Worm (Caenorhabditis elegans) whole organism, young adult: ENCODE data around the gene unc-77.

Experiments used
- D2030.7 ChIP-seq: fragments of 200-800 bp; sonication (Bioruptor generic); IDR thresholded peaks from 2 replicates; pipeline ENCODE4 v1.3.6; 2022; ENCODE audit warnings: missing genetic modification reagents, missing genetic modification characterization, missing compliant biosample characterization
- F22D6.2 ChIP-seq: sonication (generic microtip); optimal IDR thresholded peaks from 2 replicates; lab custom pipeline; 2016; ENCODE audit warnings: mild to moderate bottlenecking, missing genetic modification characterization, missing compliant biosample characterization
- F49E8.2 ChIP-seq: sonication (generic microtip); optimal IDR thresholded peaks from 3 replicates; lab custom pipeline; 2017; ENCODE audit warnings: missing genetic modification characterization, mild to moderate bottlenecking, missing compliant biosample characterization, antibody characterized with exemption, moderate library complexity; ENCODE audit not compliant: insufficient read depth
- K12H6.12 ChIP-seq: fragments of 200-800 bp; sonication (Bioruptor generic); optimal IDR thresholded peaks from 2 replicates; lab custom pipeline; 2018; ENCODE audit warnings: mild to moderate bottlenecking, missing genetic modification characterization, missing compliant biosample characterization
- T07F8.4 ChIP-seq: sonication (generic microtip); optimal IDR thresholded peaks from 2 replicates; lab custom pipeline; 2016; ENCODE audit warnings: mild to moderate bottlenecking, missing genetic modification characterization, moderate library complexity, missing compliant biosample characterization
- Y53F4B.3 ChIP-seq: fragments of 200-800 bp; sonication (Bioruptor generic); IDR thresholded peaks from 2 replicates; pipeline ENCODE4 v1.3.6; 2022; ENCODE audit warnings: missing genetic modification reagents, missing genetic modification characterization, missing compliant biosample characterization
- Y53G8AR.9 ChIP-seq: fragments of 200-800 bp; sonication (Bioruptor generic); conservative IDR thresholded peaks from 2 replicates; pipeline ENCODE4 v1.3.6; 2022; ENCODE audit warnings: missing genetic modification reagents, missing genetic modification characterization, missing compliant biosample characterization
- ZK185.1 ChIP-seq: sonication (generic microtip); optimal IDR thresholded peaks from 2 replicates; lab custom pipeline; 2016; ENCODE audit warnings: mild to moderate bottlenecking, missing genetic modification characterization, missing compliant biosample characterization; ENCODE audit not compliant: poor library complexity, severe bottlenecking
- akir-1 ChIP-seq: fragments of 200-800 bp; sonication (Bioruptor generic); optimal IDR thresholded peaks from 2 replicates; lab custom pipeline; 2018; ENCODE audit warnings: mild to moderate bottlenecking, missing genetic modification characterization, moderate library complexity, missing compliant biosample characterization
- athp-1 ChIP-seq: sonication (generic microtip); optimal IDR thresholded peaks from 2 replicates; lab custom pipeline; 2017; ENCODE audit warnings: mild to moderate bottlenecking, missing genetic modification characterization, missing compliant biosample characterization
- attf-3 ChIP-seq: fragments of 200-800 bp; sonication (Bioruptor generic); conservative IDR thresholded peaks from 2 replicates; pipeline ENCODE4 v1.3.6; 2022; ENCODE audit warnings: missing genetic modification reagents, missing genetic modification characterization, missing compliant biosample characterization
- attf-6 ChIP-seq: fragments of 200-800 bp; sonication (Bioruptor generic); IDR thresholded peaks from 2 replicates; pipeline ENCODE4 v1.3.6; 2022; ENCODE audit warnings: missing genetic modification reagents, missing genetic modification characterization, missing compliant biosample characterization
- bed-2 ChIP-seq: fragments of 200-800 bp; sonication (Bioruptor generic); IDR thresholded peaks from 2 replicates; pipeline ENCODE4 v1.3.6; 2022; ENCODE audit warnings: missing genetic modification reagents, missing genetic modification characterization, missing compliant biosample characterization
- ccch-3 ChIP-seq: fragments of 200-800 bp; sonication (Bioruptor generic); optimal IDR thresholded peaks from 2 replicates; lab custom pipeline; 2018; ENCODE audit warnings: mild to moderate bottlenecking, missing genetic modification characterization, missing compliant biosample characterization
- cebp-1 ChIP-seq, 2 experiments: fragments of 200-800 bp in 1 of 2; sonication (Bioruptor generic) in 1 of 2; sonication (generic microtip) in 1 of 2; IDR thresholded peaks in 1 of 2; optimal IDR thresholded peaks in 1 of 2; 2 replicates each; pipeline versions ENCODE4 v1.3.6 to Lab custom; 2017 to 2022; ENCODE audit warnings: missing compliant biosample characterization in 2 of 2, missing genetic modification characterization in 2 of 2, mild to moderate bottlenecking in 1 of 2, missing genetic modification reagents in 1 of 2, moderate library complexity in 1 of 2
- ceh-100 ChIP-seq: fragments of 200-800 bp; sonication (Bioruptor generic); IDR thresholded peaks from 2 replicates; pipeline ENCODE4 v1.3.6; 2022; ENCODE audit warnings: missing genetic modification reagents, missing genetic modification characterization, missing compliant biosample characterization
- die-1 ChIP-seq: sonication (generic microtip); optimal IDR thresholded peaks from 2 replicates; lab custom pipeline; 2016; ENCODE audit warnings: missing genotype, mild to moderate bottlenecking, missing genetic modification characterization, missing compliant biosample characterization
- egrh-3 ChIP-seq: fragments of 200-800 bp; sonication (Bioruptor generic); IDR thresholded peaks from 2 replicates; pipeline ENCODE4 v1.3.6; 2022; ENCODE audit warnings: missing genetic modification reagents, missing genetic modification characterization, missing compliant biosample characterization
- ets-4 ChIP-seq: fragments of 200-800 bp; sonication (Bioruptor generic); optimal IDR thresholded peaks from 2 replicates; lab custom pipeline; 2018; ENCODE audit warnings: mild to moderate bottlenecking, missing genetic modification characterization, missing compliant biosample characterization
- fkh-3 ChIP-seq: sonication (generic microtip); optimal IDR thresholded peaks from 2 replicates; lab custom pipeline; 2016; ENCODE audit warnings: mild to moderate bottlenecking, missing genetic modification characterization, missing compliant biosample characterization
- lag-1 ChIP-seq: fragments of 200-800 bp; sonication (Bioruptor generic); IDR thresholded peaks from 2 replicates; pipeline ENCODE4 v1.3.6; 2022; ENCODE audit warnings: missing genetic modification reagents, missing genetic modification characterization, missing compliant biosample characterization
- lin-40 ChIP-seq: sonication (generic microtip); optimal IDR thresholded peaks from 2 replicates; lab custom pipeline; 2016; ENCODE audit warnings: missing genetic modification characterization, mild to moderate bottlenecking, missing compliant biosample characterization, missing genotype, missing genetic modification reagents
- lin-54 ChIP-seq: fragments of 200-800 bp; sonication (Bioruptor generic); optimal IDR thresholded peaks from 2 replicates; lab custom pipeline; 2018; ENCODE audit warnings: mild to moderate bottlenecking, missing genetic modification characterization, missing compliant biosample characterization
- lir-1 ChIP-seq: fragments of 200-800 bp; sonication (Bioruptor generic); conservative IDR thresholded peaks from 2 replicates; pipeline ENCODE4 v1.3.6; 2022; ENCODE audit warnings: missing genetic modification reagents, missing genetic modification characterization, missing compliant biosample characterization
- madf-3 ChIP-seq: fragments of 200-800 bp; sonication (Bioruptor generic); IDR thresholded peaks from 2 replicates; pipeline ENCODE4 v1.3.6; 2022; ENCODE audit warnings: missing genetic modification reagents, missing genetic modification characterization, missing compliant biosample characterization
- madf-6 ChIP-seq: fragments of 200-800 bp; sonication (Bioruptor generic); IDR thresholded peaks from 2 replicates; pipeline ENCODE4 v1.3.6; 2022; ENCODE audit warnings: missing genetic modification reagents, missing genetic modification characterization, missing compliant biosample characterization
- mcd-1 ChIP-seq: fragments of 200-800 bp; sonication (Bioruptor generic); IDR thresholded peaks from 2 replicates; pipeline ENCODE4 v1.3.6; 2022; ENCODE audit warnings: missing genetic modification reagents, missing genetic modification characterization, missing compliant biosample characterization
- nfyb-1 ChIP-seq: fragments of 200-800 bp; sonication (Bioruptor generic); IDR thresholded peaks from 2 replicates; pipeline ENCODE4 v1.3.6; 2022; ENCODE audit warnings: missing genetic modification reagents, missing genetic modification characterization, missing compliant biosample characterization
- nhr-120 ChIP-seq: fragments of 200-800 bp; sonication (Bioruptor generic); IDR thresholded peaks from 2 replicates; pipeline ENCODE4 v1.3.6; 2022; ENCODE audit warnings: missing genetic modification characterization, missing compliant biosample characterization
- nhr-27 ChIP-seq: fragments of 200-800 bp; sonication (Bioruptor generic); optimal IDR thresholded peaks from 2 replicates; lab custom pipeline; 2018; ENCODE audit warnings: mild to moderate bottlenecking, missing genetic modification characterization, moderate library complexity, missing compliant biosample characterization
- nhr-80 ChIP-seq: sonication (generic microtip); optimal IDR thresholded peaks from 2 replicates; lab custom pipeline; 2016; ENCODE audit warnings: missing genetic modification characterization, missing compliant biosample characterization
- nhr-90 ChIP-seq: sonication (generic microtip); optimal IDR thresholded peaks from 2 replicates; lab custom pipeline; 2016; ENCODE audit warnings: missing genotype, mild to moderate bottlenecking, missing genetic modification characterization, missing compliant biosample characterization
- rec-8 ChIP-seq, 2 experiments: sonication (generic microtip); optimal IDR thresholded peaks; 2 replicates each; lab custom pipeline; 2016; ENCODE audit warnings: mild to moderate bottlenecking in 2 of 2, missing genetic modification characterization in 2 of 2, missing genetic modification reagents in 2 of 2, missing genotype in 2 of 2, missing biosample characterization in 1 of 2, missing compliant biosample characterization in 1 of 2, moderate library complexity in 1 of 2
- snpc-4 ChIP-seq, 5 experiments: fragments of 150-350 bp in 1 of 5; sonication (generic microtip) in 4 of 5; optimal IDR thresholded peaks; 2 replicates each; lab custom pipeline; 2014 to 2018; ENCODE audit warnings: missing genetic modification characterization in 5 of 5, missing biosample characterization in 3 of 5, antibody characterized with exemption in 2 of 5, mild to moderate bottlenecking in 2 of 5, missing compliant biosample characterization in 2 of 5, missing genotype in 2 of 5, moderate library complexity in 2 of 5, missing genetic modification reagents in 1 of 5
- somi-1 ChIP-seq: fragments of 200-800 bp; sonication (Bioruptor generic); optimal IDR thresholded peaks from 2 replicates; lab custom pipeline; 2018; ENCODE audit warnings: mild to moderate bottlenecking, missing genetic modification characterization, missing compliant biosample characterization
- tlf-1 ChIP-seq: fragments of 200-800 bp; sonication (Bioruptor generic); optimal IDR thresholded peaks from 2 replicates; lab custom pipeline; 2018; ENCODE audit warnings: mild to moderate bottlenecking, missing genetic modification characterization, missing compliant biosample characterization
- xnd-1 ChIP-seq: sonication (generic microtip); optimal IDR thresholded peaks from 2 replicates; lab custom pipeline; 2016; ENCODE audit warnings: missing genotype, missing genetic modification reagents, missing genetic modification characterization, missing compliant biosample characterization
- ztf-26 ChIP-seq: sonication (generic microtip); optimal IDR thresholded peaks from 2 replicates; lab custom pipeline; 2017; ENCODE audit warnings: missing genetic modification characterization, missing compliant biosample characterization
- ztf-28 ChIP-seq: fragments of 200-800 bp; sonication (Bioruptor generic); IDR thresholded peaks from 2 replicates; pipeline ENCODE4 v1.3.6; 2022; ENCODE audit warnings: missing genetic modification reagents, missing genetic modification characterization, missing compliant biosample characterization

Gene unc-77

DNA sequence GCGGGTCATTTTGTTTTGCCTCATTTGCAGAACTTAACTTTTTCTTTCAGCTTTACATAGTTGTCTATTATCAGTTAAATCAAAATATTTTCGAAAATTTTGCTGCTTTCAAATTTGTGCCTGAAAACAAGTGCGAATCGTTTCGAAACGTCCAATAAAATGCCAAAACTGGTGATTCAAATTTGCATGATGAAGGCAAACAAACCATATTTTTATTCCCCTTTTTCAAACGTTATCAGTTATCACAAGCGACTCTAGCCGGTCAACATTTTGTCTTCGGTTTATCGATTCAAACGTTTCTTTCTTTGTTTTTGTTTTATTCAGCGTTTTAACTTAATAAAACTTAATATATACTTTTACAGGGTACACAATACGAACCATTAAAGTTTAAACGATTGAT is 26.9 kb upstream of the unc-77 start, which contains the start of the genes ugt-24 and C49A9.6:
Gene ugt-24 (minus strand): TSS at position 147 of the 400 bp plus-strand sequence.
Gene C49A9.6 (plus strand): TSS at position 363 of the 400 bp plus-strand sequence.
- TF ChIP-seq cebp-1 (GFP tag; IDR thresholded peaks at IDR 0.05; lab: Robert Waterston, UW): no peak
- TF ChIP-seq cebp-1 (tag; optimal IDR thresholded peaks at IDR 0.05; lab: Kevin White, UChicago): peak; percentile 6
- TF ChIP-seq K12H6.12 (tag; lab: Kevin White, UChicago): no peak
- TF ChIP-seq athp-1 (tag; lab: Kevin White, UChicago): no peak
- no peak for TF ChIP-seq nhr-27 (tag; lab: Kevin White, UChicago)
- no peak for TF ChIP-seq xnd-1 (tag; lab: Kevin White, UChicago)
- TF ChIP-seq rec-8 (tag; optimal IDR thresholded peaks at IDR 0.05; lab: Kevin White, UChicago): no peak
- TF ChIP-seq madf-6 (GFP tag; lab: Robert Waterston, UW): no peak
- no peak for TF ChIP-seq somi-1 (GFP tag; lab: Kevin White, UChicago)
- TF ChIP-seq egrh-3 (GFP tag; lab: Robert Waterston, UW): no peak
- TF ChIP-seq nhr-80 (tag; lab: Kevin White, UChicago): peak; percentile 69
- no peak for TF ChIP-seq F49E8.2 (tag; lab: Kevin White, UChicago)
- TF ChIP-seq, all 124 proteins: peak for 2

DNA sequence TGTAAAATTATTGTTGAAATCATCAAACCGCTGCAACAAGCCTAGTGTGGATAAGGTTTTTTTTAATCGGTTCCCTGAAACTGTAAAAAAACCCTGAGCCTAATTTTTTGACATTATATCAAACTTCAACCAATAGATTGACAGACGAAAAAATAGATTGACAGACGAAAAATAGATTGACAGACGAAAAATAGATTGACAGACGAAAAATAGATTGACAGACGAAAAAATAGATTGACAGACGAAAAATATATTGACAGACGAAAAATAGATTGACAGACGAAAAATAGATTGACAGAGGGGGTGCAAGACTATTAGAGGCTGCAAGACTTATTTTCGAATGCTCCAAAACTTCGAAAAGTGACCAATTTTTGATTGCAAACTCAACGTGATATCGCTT is 26.3 kb upstream of the unc-77 start:
- peak; percentile 96; the same call in 1 of the 2 replicates for TF ChIP-seq Y53F4B.3
- TF ChIP-seq madf-3 (GFP tag; lab: Robert Waterston, UW): peak; percentile 70; the same call in 1 of the 2 replicates
- TF ChIP-seq egrh-3 (GFP tag; lab: Robert Waterston, UW): peak; percentile 33; the same call in 1 of the 2 replicates
- 0 out of 2 replicates have a peak, but pooled peaks have one; percentile 16 for TF ChIP-seq Y53G8AR.9 (GFP tag; lab: Robert Waterston, UW)
- TF ChIP-seq, all 124 proteins: peak for 4; not testable (repeated sequence) for 120

DNA sequence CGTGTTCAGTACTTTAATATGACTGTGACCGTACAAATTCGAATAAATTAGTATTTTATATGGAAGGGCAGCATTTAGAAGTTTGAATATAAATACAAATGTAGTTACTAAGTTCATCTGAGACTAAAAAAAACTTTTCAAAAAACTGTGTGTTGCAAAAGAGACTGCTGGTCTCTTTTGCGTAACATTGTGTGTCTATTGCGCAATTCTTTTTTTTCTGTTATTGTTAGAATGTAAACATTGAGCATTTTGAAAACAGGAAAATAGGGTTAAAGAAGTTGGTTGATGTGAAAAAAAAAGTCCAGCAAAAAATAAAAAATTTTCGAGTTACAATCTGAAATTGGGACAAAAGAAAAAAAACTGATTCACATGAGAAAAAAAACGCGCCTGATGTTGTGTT is 25.7 kb upstream of the unc-77 start:
- TF ChIP-seq cebp-1 (GFP tag; IDR thresholded peaks at IDR 0.05; lab: Robert Waterston, UW): no peak
- peak; percentile 1 for TF ChIP-seq cebp-1 (tag; optimal IDR thresholded peaks at IDR 0.05; lab: Kevin White, UChicago)
- TF ChIP-seq F22D6.2 (tag; lab: Kevin White, UChicago): no peak

DNA sequence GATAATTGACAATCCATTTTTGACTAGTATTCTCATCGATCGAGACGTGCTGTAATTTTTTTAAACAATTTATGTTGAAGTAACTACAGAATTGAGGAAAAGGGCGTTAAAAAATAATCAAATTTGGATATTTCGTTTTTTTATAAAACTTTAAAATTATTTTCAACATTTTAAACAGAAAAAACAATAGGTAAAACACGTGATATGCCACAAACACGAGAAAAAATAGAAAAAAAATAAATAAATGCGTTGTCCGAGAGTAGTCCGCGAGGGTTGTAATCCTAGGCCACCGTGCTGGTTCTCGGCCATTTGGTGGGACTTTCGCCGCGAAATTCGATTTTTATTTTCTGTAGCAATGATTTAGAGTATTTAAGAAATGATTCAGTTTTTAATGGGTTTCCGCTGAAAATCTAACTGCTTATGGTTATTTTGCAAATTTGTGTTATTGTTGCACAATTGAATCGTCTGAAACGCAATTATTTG is 22.7 kb upstream of the unc-77 start, which contains the start of gene C49A9.10:
Gene C49A9.10 (minus strand): TSS at position 51 of the 483 bp plus-strand sequence.
- TF ChIP-seq athp-1 (tag; lab: Kevin White, UChicago): peak; percentile 70
- TF ChIP-seq D2030.7: peak; percentile 45; the same call in 1 of the 2 replicates
- TF ChIP-seq attf-3 (GFP tag; lab: Robert Waterston, UW): peak; percentile 51; the same call in 1 of the 2 replicates
- peak; percentile 57; the same call in 1 of the 2 replicates for TF ChIP-seq attf-6
- TF ChIP-seq ztf-28 (GFP tag; lab: Robert Waterston, UW): peak; percentile 83
- peak; percentile 79 for TF ChIP-seq F22D6.2 (tag; lab: Kevin White, UChicago)
- TF ChIP-seq lin-54 (GFP tag; lab: Kevin White, UChicago): peak; percentile 91
- TF ChIP-seq ets-4 (GFP tag; lab: Kevin White, UChicago): no peak
- TF ChIP-seq nfyb-1: peak; percentile 43; the same call in 1 of the 2 replicates
- TF ChIP-seq T07F8.4 (tag; lab: Kevin White, UChicago): peak; percentile 2
- TF ChIP-seq lir-1: peak; percentile 72
- TF ChIP-seq akir-1 (GFP tag; lab: Kevin White, UChicago): peak; percentile 60
- TF ChIP-seq bed-2 (GFP tag; lab: Robert Waterston, UW): peak; percentile 83
- TF ChIP-seq lin-40 (tag; lab: Kevin White, UChicago): peak; percentile 74
- TF ChIP-seq nhr-90 (tag; lab: Kevin White, UChicago): no peak
- no peak for TF ChIP-seq die-1
- TF ChIP-seq lag-1 (GFP tag; lab: Robert Waterston, UW): no peak
- no peak for TF ChIP-seq ccch-3
- no peak for TF ChIP-seq fkh-3
- no peak for TF ChIP-seq nhr-120 (GFP tag; lab: Robert Waterston, UW)
- TF ChIP-seq mcd-1: peak; percentile 81
- peak; percentile 81 for TF ChIP-seq snpc-4 (GFP tag; optimal IDR thresholded peaks at IDR 0.05; lab: Kevin White, UChicago)
- peak; percentile 54 to 92 (median 88) for TF ChIP-seq snpc-4 (tag; optimal IDR thresholded peaks at IDR 0.05; lab: Kevin White, UChicago)
- TF ChIP-seq ceh-100: 0 out of 2 replicates have a peak, but pooled peaks have one; percentile 39
- peak; percentile 97 for TF ChIP-seq ZK185.1 (tag; lab: Kevin White, UChicago)
- peak; percentile 35 for TF ChIP-seq xnd-1 (tag; lab: Kevin White, UChicago)
- peak; percentile 68 for TF ChIP-seq tlf-1 (GFP tag; lab: Kevin White, UChicago)
- peak; percentile 22 for TF ChIP-seq ztf-26 (tag; lab: Kevin White, UChicago)
